Worm (Caenorhabditis elegans) whole organism, late embryonic: ENCODE results near the gene F22H10.11.

Source experiments
- C08G9.2 ChIP-seq: sonication (generic microtip); optimal IDR thresholded peaks from 2 replicates; lab custom pipeline; 2016; ENCODE audit warnings: mild to moderate bottlenecking, missing genetic modification characterization, moderate library complexity, missing compliant biosample characterization
- C38D4.7 ChIP-seq: fragments of 200-800 bp; sonication (Bioruptor generic); optimal IDR thresholded peaks from 2 replicates; lab custom pipeline; 2018; ENCODE audit warnings: mild to moderate bottlenecking, missing genetic modification characterization, moderate library complexity, missing compliant biosample characterization
- F13H6.1 ChIP-seq: sonication (generic microtip); optimal IDR thresholded peaks from 2 replicates; lab custom pipeline; 2016; ENCODE audit warnings: missing genetic modification characterization, missing compliant biosample characterization
- K02D7.2 ChIP-seq: sonication (generic microtip); optimal IDR thresholded peaks from 2 replicates; lab custom pipeline; 2017; ENCODE audit warnings: mild to moderate bottlenecking, missing genetic modification characterization, missing compliant biosample characterization
- K09A11.1 ChIP-seq: sonication (generic microtip); optimal IDR thresholded peaks from 2 replicates; lab custom pipeline; 2017; ENCODE audit warnings: antibody characterized with exemption, mild to moderate bottlenecking, missing genetic modification characterization, missing compliant biosample characterization; ENCODE audit not compliant: insufficient read depth
- T23F11.4 ChIP-seq: fragments of 200-800 bp; sonication (Bioruptor generic); optimal IDR thresholded peaks from 2 replicates; lab custom pipeline; 2018; ENCODE audit warnings: mild to moderate bottlenecking, missing genetic modification characterization, missing compliant biosample characterization
- ama-1 ChIP-seq: fragments of 150-350 bp; optimal IDR thresholded peaks from 2 replicates; lab custom pipeline; 2014
- ceh-14 ChIP-seq: sonication (generic microtip); optimal IDR thresholded peaks from 2 replicates; lab custom pipeline; 2016; ENCODE audit warnings: missing genotype, missing genetic modification characterization, missing compliant biosample characterization
- ceh-19 ChIP-seq: fragments of 200-800 bp; sonication (Bioruptor generic); optimal IDR thresholded peaks from 2 replicates; lab custom pipeline; 2018; ENCODE audit warnings: mild to moderate bottlenecking, missing genetic modification characterization, missing compliant biosample characterization
- ceh-2 ChIP-seq: sonication (generic microtip); optimal IDR thresholded peaks from 2 replicates; lab custom pipeline; 2016; ENCODE audit warnings: missing genotype, missing genetic modification characterization, missing compliant biosample characterization
- ceh-22 ChIP-seq: sonication (generic microtip); optimal IDR thresholded peaks from 2 replicates; lab custom pipeline; 2017; ENCODE audit warnings: missing biosample characterization, missing genetic modification characterization
- ceh-24 ChIP-seq: sonication (generic microtip); optimal IDR thresholded peaks from 2 replicates; lab custom pipeline; 2016; ENCODE audit warnings: mild to moderate bottlenecking, missing genetic modification characterization, missing compliant biosample characterization
- ceh-30 ChIP-seq: fragments of 150-350 bp; optimal IDR thresholded peaks from 2 replicates; lab custom pipeline; 2014; ENCODE audit warnings: missing biosample characterization, missing genetic modification characterization
- ceh-31 ChIP-seq: sonication (generic microtip); optimal IDR thresholded peaks from 2 replicates; lab custom pipeline; 2016; ENCODE audit warnings: missing genetic modification characterization, missing compliant biosample characterization
- ceh-34 ChIP-seq: sonication (generic microtip); optimal IDR thresholded peaks from 2 replicates; lab custom pipeline; 2016; ENCODE audit warnings: mild to moderate bottlenecking, missing genetic modification characterization, missing compliant biosample characterization
- ceh-45 ChIP-seq: fragments of 200-800 bp; sonication (Bioruptor generic); IDR thresholded peaks from 2 replicates; pipeline ENCODE4 v1.3.6; 2022; ENCODE audit warnings: missing genetic modification reagents, missing genetic modification characterization, missing compliant biosample characterization
- ceh-48 ChIP-seq: sonication (generic microtip); optimal IDR thresholded peaks from 2 replicates; lab custom pipeline; 2016; ENCODE audit warnings: missing genetic modification characterization, inconsistent platforms, missing compliant biosample characterization
- ceh-6 ChIP-seq: fragments of 200-800 bp; sonication (Bioruptor generic); optimal IDR thresholded peaks from 2 replicates; lab custom pipeline; 2018; ENCODE audit warnings: mild to moderate bottlenecking, missing genetic modification characterization, missing compliant biosample characterization
- ceh-9 ChIP-seq: sonication (generic microtip); optimal IDR thresholded peaks from 2 replicates; lab custom pipeline; 2016; ENCODE audit warnings: mild to moderate bottlenecking, missing genetic modification characterization, inconsistent platforms, missing compliant biosample characterization
- che-1 ChIP-seq: sonication (generic microtip); optimal IDR thresholded peaks from 2 replicates; lab custom pipeline; 2016; ENCODE audit warnings: mild to moderate bottlenecking, missing genetic modification characterization, missing compliant biosample characterization
- dmd-4 ChIP-seq: sonication (generic microtip); optimal IDR thresholded peaks from 2 replicates; lab custom pipeline; 2016; ENCODE audit warnings: borderline replicate concordance, missing genetic modification characterization, missing compliant biosample characterization
- elt-4 ChIP-seq: sonication (generic microtip); optimal IDR thresholded peaks from 2 replicates; lab custom pipeline; 2016; ENCODE audit warnings: missing genetic modification characterization, missing compliant biosample characterization
- ets-4 ChIP-seq: sonication (generic microtip); optimal IDR thresholded peaks from 2 replicates; lab custom pipeline; 2016; ENCODE audit warnings: missing genetic modification characterization, missing compliant biosample characterization
- eyg-1 ChIP-seq: sonication (generic microtip); optimal IDR thresholded peaks from 2 replicates; lab custom pipeline; 2016; ENCODE audit warnings: missing genotype, missing genetic modification characterization, missing compliant biosample characterization
- fax-1 ChIP-seq: sonication (generic microtip); optimal IDR thresholded peaks from 2 replicates; lab custom pipeline; 2016; ENCODE audit warnings: missing genotype, missing genetic modification characterization, missing compliant biosample characterization
- fkh-10 ChIP-seq: fragments of 150-350 bp; optimal IDR thresholded peaks from 2 replicates; lab custom pipeline; 2014; ENCODE audit warnings: missing biosample characterization, missing genetic modification reagents, missing genetic modification characterization
- fkh-6 ChIP-seq: sonication (generic microtip); optimal IDR thresholded peaks from 2 replicates; lab custom pipeline; 2016; ENCODE audit warnings: missing genetic modification characterization, missing compliant biosample characterization
- hlh-13 ChIP-seq: fragments of 200-800 bp; sonication (Bioruptor generic); optimal IDR thresholded peaks from 2 replicates; lab custom pipeline; 2018; ENCODE audit warnings: mild to moderate bottlenecking, missing genetic modification characterization, missing compliant biosample characterization
- hlh-15 ChIP-seq: sonication (generic microtip); optimal IDR thresholded peaks from 2 replicates; lab custom pipeline; 2016; ENCODE audit warnings: missing genetic modification characterization, missing compliant biosample characterization
- hlh-6 ChIP-seq: sonication (generic microtip); optimal IDR thresholded peaks from 2 replicates; lab custom pipeline; 2016; ENCODE audit warnings: missing genotype, missing genetic modification characterization, missing compliant biosample characterization
- hlh-8 ChIP-seq: sonication (generic microtip); optimal IDR thresholded peaks from 2 replicates; lab custom pipeline; 2016; ENCODE audit warnings: missing genotype, missing genetic modification characterization, missing compliant biosample characterization
- lim-6 ChIP-seq: sonication (generic microtip); optimal IDR thresholded peaks from 2 replicates; lab custom pipeline; 2016; ENCODE audit warnings: missing genetic modification characterization, missing compliant biosample characterization
- lin-11 ChIP-seq: fragments of 200-800 bp; sonication (Bioruptor generic); optimal IDR thresholded peaks from 2 replicates; lab custom pipeline; 2018; ENCODE audit warnings: mild to moderate bottlenecking, missing genetic modification characterization, missing compliant biosample characterization
- mec-3 ChIP-seq: sonication (generic microtip); optimal IDR thresholded peaks from 2 replicates; lab custom pipeline; 2016; ENCODE audit warnings: borderline replicate concordance, missing genetic modification characterization, missing compliant biosample characterization
- nfya-1 ChIP-seq: sonication (generic microtip); optimal IDR thresholded peaks from 2 replicates; lab custom pipeline; 2017; ENCODE audit warnings: missing genetic modification characterization, mild to moderate bottlenecking, missing compliant biosample characterization, antibody characterized with exemption, moderate library complexity
- nhr-11 ChIP-seq: fragments of 150-350 bp; optimal IDR thresholded peaks from 2 replicates; lab custom pipeline; 2014; ENCODE audit warnings: missing biosample characterization, missing genetic modification characterization
- nhr-232 ChIP-seq: sonication (generic microtip); optimal IDR thresholded peaks from 2 replicates; lab custom pipeline; 2016; ENCODE audit warnings: missing genetic modification characterization, missing compliant biosample characterization
- npax-4 ChIP-seq: sonication (generic microtip); optimal IDR thresholded peaks from 2 replicates; lab custom pipeline; 2016; ENCODE audit warnings: missing genetic modification characterization, missing compliant biosample characterization
- odd-2 ChIP-seq: sonication (generic microtip); optimal IDR thresholded peaks from 2 replicates; lab custom pipeline; 2017; ENCODE audit warnings: antibody characterized with exemption, mild to moderate bottlenecking, missing genetic modification characterization, missing compliant biosample characterization
- pag-3 ChIP-seq: sonication (generic microtip); optimal IDR thresholded peaks from 2 replicates; lab custom pipeline; 2016; ENCODE audit warnings: missing compliant biosample characterization, missing genetic modification characterization, borderline replicate concordance
- pat-9 ChIP-seq: fragments of 200-800 bp; sonication (Bioruptor generic); optimal IDR thresholded peaks from 2 replicates; lab custom pipeline; 2018; ENCODE audit warnings: mild to moderate bottlenecking, missing genetic modification characterization, moderate library complexity, missing compliant biosample characterization
- pha-2 ChIP-seq: sonication (generic microtip); optimal IDR thresholded peaks from 2 replicates; lab custom pipeline; 2017; ENCODE audit warnings: mild to moderate bottlenecking, missing genetic modification characterization, missing compliant biosample characterization
- pha-4 ChIP-seq: fragments of 150-350 bp; optimal IDR thresholded peaks from 2 replicates; lab custom pipeline; 2018; ENCODE audit warnings: missing biosample characterization, missing genetic modification reagents, missing genetic modification characterization
- pqm-1 ChIP-seq: sonication (generic microtip); optimal IDR thresholded peaks from 2 replicates; lab custom pipeline; 2016; ENCODE audit warnings: missing genetic modification characterization, missing compliant biosample characterization
- ref-2 ChIP-seq: sonication (generic microtip); optimal IDR thresholded peaks from 2 replicates; lab custom pipeline; 2016; ENCODE audit warnings: missing genetic modification characterization, missing compliant biosample characterization
- sox-4 ChIP-seq: sonication (generic microtip); optimal IDR thresholded peaks from 2 replicates; lab custom pipeline; 2017; ENCODE audit warnings: mild to moderate bottlenecking, missing genetic modification characterization, inconsistent platforms, missing compliant biosample characterization
- syd-9 ChIP-seq: sonication (generic microtip); optimal IDR thresholded peaks from 2 replicates; lab custom pipeline; 2016; ENCODE audit warnings: mild to moderate bottlenecking, missing genetic modification characterization, moderate library complexity, missing compliant biosample characterization
- tbx-2 ChIP-seq: sonication (generic microtip); optimal IDR thresholded peaks from 2 replicates; lab custom pipeline; 2016; ENCODE audit warnings: missing genetic modification characterization, missing compliant biosample characterization
- ttx-3 ChIP-seq: sonication (generic microtip); optimal IDR thresholded peaks from 2 replicates; lab custom pipeline; 2016; ENCODE audit warnings: missing genetic modification reagents, missing genetic modification characterization, missing compliant biosample characterization
- unc-55 ChIP-seq: sonication (generic microtip); optimal IDR thresholded peaks from 2 replicates; lab custom pipeline; 2017; ENCODE audit warnings: missing biosample characterization, missing genetic modification reagents, missing genetic modification characterization
- zip-5 ChIP-seq: sonication (generic microtip); optimal IDR thresholded peaks from 2 replicates; lab custom pipeline; 2016; ENCODE audit warnings: missing genetic modification characterization, missing compliant biosample characterization

Gene F22H10.11

ce11 chrX:16729259-16729658 lies 41.4 kb upstream of the F22H10.11 start, which contains the start of gene hda-4:
hda-4 (plus strand) TSS chrX:16729559.
- no peak for TF ChIP-seq syd-9
- no peak for TF ChIP-seq nhr-11 (tag; lab: Kevin White, UChicago)
- TF ChIP-seq ceh-19 (GFP tag; lab: Kevin White, UChicago): no peak
- no peak for TF ChIP-seq pha-2 (tag; lab: Kevin White, UChicago)
- TF ChIP-seq ceh-48: no peak
- TF ChIP-seq pag-3 (tag; lab: Kevin White, UChicago): no peak
- TF ChIP-seq ceh-34 (tag; lab: Kevin White, UChicago): no peak
- no peak for TF ChIP-seq nfya-1 (tag; lab: Kevin White, UChicago)
- TF ChIP-seq ceh-2: no peak
- TF ChIP-seq pha-4 (tag; lab: Kevin White, UChicago): no peak
- TF ChIP-seq pat-9 (tag; lab: Kevin White, UChicago): no peak
- TF ChIP-seq hlh-13: no peak

- TF ChIP-seq pqm-1 (peak; percentile 1), pat-9 (tag; lab: Kevin White, UChicago) (no peak), ceh-34 (tag; lab: Kevin White, UChicago) (peak; percentile 89), ceh-6 (GFP tag; lab: Kevin White, UChicago) (peak; percentile 41), mec-3 (tag; lab: Kevin White, UChicago) (no peak), che-1 (tag; lab: Kevin White, UChicago) (no peak), K09A11.1 (peak; percentile 41), ceh-22 (tag; lab: Kevin White, UChicago) (peak; percentile 55), ama-1 (lab: Kevin White, UChicago) (no peak), hlh-8 (tag; lab: Kevin White, UChicago) (peak; percentile 23), ref-2 (peak; percentile 87), ceh-9 (tag; lab: Kevin White, UChicago) (no peak), fax-1 (peak; percentile 9), T23F11.4 (peak; percentile 46), eyg-1 (peak; percentile 55), lin-11 (tag; lab: Kevin White, UChicago) (peak; percentile 28), K02D7.2 (tag; lab: Kevin White, UChicago) (no peak), ceh-30 (tag; lab: Kevin White, UChicago) (no peak), ceh-45 (no peak), unc-55 (GFP tag; lab: Kevin White, UChicago) (peak; percentile 69), elt-4 (tag; lab: Kevin White, UChicago) (no peak), F13H6.1 (tag; lab: Kevin White, UChicago) (peak; percentile 73), C38D4.7 (no peak), odd-2 (tag; lab: Kevin White, UChicago) (no peak), ceh-2 (peak; percentile 67), sox-4 (tag; lab: Kevin White, UChicago) (peak; percentile 23), fkh-10 (GFP tag; lab: Kevin White, UChicago) (no peak), lim-6 (peak; percentile 9), fkh-6 (no peak), ceh-48 (peak; percentile 37), pag-3 (tag; lab: Kevin White, UChicago) (no peak), dmd-4 (peak; percentile 60), ceh-31 (tag; lab: Kevin White, UChicago) (peak; percentile 91), ceh-14 (peak; percentile 91), zip-5 (tag; lab: Kevin White, UChicago) (no peak), tbx-2 (tag; lab: Kevin White, UChicago) (peak; percentile 90), ets-4 (tag; lab: Kevin White, UChicago) (peak; percentile 60), npax-4 (no peak), hlh-15 (no peak), pha-4 (tag; lab: Kevin White, UChicago) (no peak), C08G9.2 (tag; lab: Kevin White, UChicago) (peak; percentile 72), syd-9 (peak; percentile 69), nhr-232 (no peak), ttx-3 (tag; lab: Kevin White, UChicago) (no peak), ceh-24 (tag; lab: Kevin White, UChicago) (no peak), hlh-6 (tag; lab: Kevin White, UChicago) (peak; percentile 34)
Measured at ce11 chrX:16726879-16727278, 39.0 kb upstream of the F22H10.11 start.
